Worm (Caenorhabditis elegans) whole organism, L2 larva: ENCODE measurements around the gene srd-59.

Experiments used
- C34F6.9 ChIP-seq: fragments of 150-350 bp; optimal IDR thresholded peaks from 2 replicates; lab custom pipeline; 2014; ENCODE audit warnings: missing biosample characterization, missing genetic modification characterization
- F13H6.1 ChIP-seq: sonication (generic microtip); optimal IDR thresholded peaks from 2 replicates; lab custom pipeline; 2016; ENCODE audit warnings: missing genetic modification characterization, missing compliant biosample characterization
- Y55F3AM.14 ChIP-seq: fragments of 200-800 bp; sonication (Bioruptor generic); optimal IDR thresholded peaks from 2 replicates; lab custom pipeline; 2018; ENCODE audit warnings: mild to moderate bottlenecking, missing genetic modification characterization, missing compliant biosample characterization
- ZK546.5 ChIP-seq: sonication (generic microtip); optimal IDR thresholded peaks from 2 replicates; lab custom pipeline; 2017; ENCODE audit warnings: missing biosample characterization, missing genetic modification characterization
- alr-1 ChIP-seq: fragments of 150-350 bp; optimal IDR thresholded peaks from 2 replicates; lab custom pipeline; 2014; ENCODE audit warnings: missing biosample characterization, missing genetic modification characterization
- blmp-1 ChIP-seq: sonication (generic microtip); optimal IDR thresholded peaks from 2 replicates; lab custom pipeline; 2017; ENCODE audit warnings: missing genetic modification characterization, mild to moderate bottlenecking, missing compliant biosample characterization, antibody characterized with exemption, moderate library complexity; ENCODE audit not compliant: insufficient read depth
- ceh-16 ChIP-seq: fragments of 150-350 bp; optimal IDR thresholded peaks from 2 replicates; lab custom pipeline; 2014; ENCODE audit warnings: missing biosample characterization, missing genetic modification characterization
- ceh-82 ChIP-seq: fragments of 150-350 bp; optimal IDR thresholded peaks from 2 replicates; lab custom pipeline; 2014; ENCODE audit warnings: missing biosample characterization, missing genetic modification characterization
- dmd-4 ChIP-seq: sonication (generic microtip); optimal IDR thresholded peaks from 2 replicates; lab custom pipeline; 2017; ENCODE audit warnings: missing biosample characterization, missing genetic modification characterization
- egl-27 ChIP-seq: sonication (generic microtip); optimal IDR thresholded peaks from 3 replicates; lab custom pipeline; 2017; ENCODE audit warnings: missing biosample characterization, missing genetic modification reagents, missing genetic modification characterization
- elt-1 ChIP-seq: fragments of 150-350 bp; optimal IDR thresholded peaks from 2 replicates; lab custom pipeline; 2014; ENCODE audit warnings: missing biosample characterization, missing genetic modification characterization
- elt-3 ChIP-seq: sonication (generic microtip); optimal IDR thresholded peaks from 2 replicates; lab custom pipeline; 2017; ENCODE audit warnings: missing biosample characterization, missing genetic modification characterization
- fos-1 ChIP-seq: fragments of 150-350 bp; optimal IDR thresholded peaks from 2 replicates; lab custom pipeline; 2014; ENCODE audit warnings: missing biosample characterization, missing genetic modification characterization
- gmeb-1 ChIP-seq: fragments of 150-350 bp; optimal IDR thresholded peaks from 2 replicates; lab custom pipeline; 2014; ENCODE audit warnings: missing biosample characterization, missing genetic modification characterization
- lin-11 ChIP-seq: fragments of 150-350 bp; sonication (generic microtip); optimal IDR thresholded peaks from 2 replicates; lab custom pipeline; 2014; ENCODE audit warnings: missing biosample characterization, missing genetic modification characterization, inconsistent platforms, mixed read lengths
- lin-13 ChIP-seq: fragments of 150-350 bp; optimal IDR thresholded peaks from 2 replicates; lab custom pipeline; 2014; ENCODE audit warnings: missing biosample characterization, missing genetic modification reagents, missing genetic modification characterization
- lin-39 ChIP-seq: fragments of 150-350 bp; optimal IDR thresholded peaks from 2 replicates; lab custom pipeline; 2014; ENCODE audit warnings: missing biosample characterization, missing genetic modification reagents, missing genetic modification characterization
- lsy-2 ChIP-seq, 2 experiments: fragments of 150-350 bp in 1 of 2; sonication (generic microtip) in 1 of 2; optimal IDR thresholded peaks; 2 replicates each; lab custom pipeline; 2014 to 2017; ENCODE audit warnings: missing biosample characterization in 2 of 2, missing genetic modification characterization in 2 of 2
- mbf-1 ChIP-seq: sonication (generic microtip); optimal IDR thresholded peaks from 2 replicates; lab custom pipeline; 2017; ENCODE audit warnings: missing biosample characterization, missing genetic modification characterization
- mdl-1 ChIP-seq, 2 experiments: fragments of 150-350 bp in 1 of 2; sonication (generic microtip) in 1 of 2; optimal IDR thresholded peaks; 2 replicates each; lab custom pipeline; 2017; ENCODE audit warnings: missing biosample characterization in 2 of 2, missing genetic modification characterization in 2 of 2
- nhr-12 ChIP-seq: fragments of 150-350 bp; optimal IDR thresholded peaks from 2 replicates; lab custom pipeline; 2014; ENCODE audit warnings: missing biosample characterization, missing genetic modification characterization
- nhr-23 ChIP-seq: fragments of 150-350 bp; optimal IDR thresholded peaks from 2 replicates; lab custom pipeline; 2014; ENCODE audit warnings: missing biosample characterization, missing genetic modification reagents, missing genetic modification characterization
- nhr-25 ChIP-seq: fragments of 150-350 bp; sonication (generic microtip); optimal IDR thresholded peaks from 3 replicates; lab custom pipeline; 2014; ENCODE audit warnings: missing biosample characterization, missing genetic modification characterization
- nhr-6 ChIP-seq: fragments of 150-350 bp; optimal IDR thresholded peaks from 2 replicates; lab custom pipeline; 2014; ENCODE audit warnings: missing biosample characterization, missing genetic modification characterization
- nhr-77 ChIP-seq: fragments of 150-350 bp; optimal IDR thresholded peaks from 2 replicates; lab custom pipeline; 2014; ENCODE audit warnings: missing biosample characterization, missing genetic modification characterization
- peb-1 ChIP-seq: fragments of 150-350 bp; optimal IDR thresholded peaks from 2 replicates; lab custom pipeline; 2014; ENCODE audit warnings: missing biosample characterization, missing genetic modification characterization
- sem-4 ChIP-seq: fragments of 150-350 bp; optimal IDR thresholded peaks from 2 replicates; lab custom pipeline; 2014; ENCODE audit warnings: missing biosample characterization, missing genetic modification reagents, missing genetic modification characterization
- sma-3 ChIP-seq: sonication (generic microtip); optimal IDR thresholded peaks from 2 replicates; lab custom pipeline; 2016; ENCODE audit warnings: missing genetic modification reagents, missing genetic modification characterization, missing compliant biosample characterization
- sma-9 ChIP-seq, 2 experiments: fragments of 150-350 bp in 1 of 2; sonication (generic microtip) in 1 of 2; optimal IDR thresholded peaks; 2 replicates each; lab custom pipeline; 2014 to 2016; ENCODE audit warnings: missing genetic modification characterization in 2 of 2, mild to moderate bottlenecking in 1 of 2, missing biosample characterization in 1 of 2, missing compliant biosample characterization in 1 of 2, missing genetic modification reagents in 1 of 2, moderate library complexity in 1 of 2
- unc-39 ChIP-seq: fragments of 150-350 bp; optimal IDR thresholded peaks from 2 replicates; lab custom pipeline; 2014; ENCODE audit warnings: missing biosample characterization, missing genetic modification characterization
- unc-62 ChIP-seq: fragments of 150-350 bp; optimal IDR thresholded peaks from 2 replicates; lab custom pipeline; 2014; ENCODE audit warnings: missing biosample characterization, missing genetic modification reagents, missing genetic modification characterization
- zag-1 ChIP-seq: fragments of 150-350 bp; optimal IDR thresholded peaks from 2 replicates; lab custom pipeline; 2014; ENCODE audit warnings: missing biosample characterization, missing genetic modification characterization
- ztf-1 ChIP-seq: fragments of 200-800 bp; sonication (Bioruptor generic); conservative IDR thresholded peaks from 2 replicates; pipeline ENCODE4 v1.3.6; 2022; ENCODE audit warnings: missing genetic modification characterization, missing compliant biosample characterization
- ztf-11 ChIP-seq: sonication (generic microtip); optimal IDR thresholded peaks from 2 replicates; lab custom pipeline; 2017; ENCODE audit warnings: missing biosample characterization, missing genetic modification characterization

Gene srd-59

DNA sequence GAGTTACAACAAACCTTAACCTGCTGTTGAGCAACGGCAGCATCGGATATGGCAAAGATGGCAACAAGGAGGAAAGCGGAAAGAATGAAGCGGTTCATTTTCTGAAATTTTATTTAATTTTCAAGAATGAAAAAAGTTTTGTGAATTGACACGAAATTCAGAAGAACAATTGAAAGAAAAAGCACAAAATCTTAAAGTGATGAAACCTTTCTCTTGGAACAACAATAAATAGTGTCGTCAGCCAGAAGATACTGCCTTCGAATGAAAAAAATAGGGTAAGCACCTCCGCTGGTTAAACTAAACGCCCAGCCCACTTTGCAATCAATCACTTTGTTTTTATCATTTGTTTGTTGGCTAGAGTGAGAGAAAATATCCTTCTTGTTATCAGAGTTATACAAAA, 6.6 kb downstream of the srd-59 start, which contains the start of gene E04F6.9:
TSS of gene E04F6.9 (minus strand) at position 101 of the 400 bp plus-strand sequence.
- no peak for TF ChIP-seq ceh-82 (tag; lab: Kevin White, UChicago)
- no peak for TF ChIP-seq mbf-1 (tag; lab: Kevin White, UChicago)
- TF ChIP-seq gmeb-1 (tag; lab: Kevin White, UChicago), result no peak
- no peak for TF ChIP-seq nhr-77 (tag; lab: Kevin White, UChicago)
- no peak for TF ChIP-seq C34F6.9 (tag; lab: Kevin White, UChicago)
- no peak for TF ChIP-seq ztf-11 (tag; lab: Kevin White, UChicago)
- TF ChIP-seq lin-13 (GFP tag; lab: Kevin White, UChicago), result no peak
- no peak for TF ChIP-seq ceh-16 (tag; lab: Kevin White, UChicago)
- TF ChIP-seq peb-1, result no peak
- no peak for TF ChIP-seq blmp-1 (tag; lab: Kevin White, UChicago)
- TF ChIP-seq mdl-1 (tag; optimal IDR thresholded peaks at IDR 0.05; lab: Kevin White, UChicago), result no peak
- TF ChIP-seq Y55F3AM.14 (GFP tag; lab: Kevin White, UChicago), result no peak

DNA sequence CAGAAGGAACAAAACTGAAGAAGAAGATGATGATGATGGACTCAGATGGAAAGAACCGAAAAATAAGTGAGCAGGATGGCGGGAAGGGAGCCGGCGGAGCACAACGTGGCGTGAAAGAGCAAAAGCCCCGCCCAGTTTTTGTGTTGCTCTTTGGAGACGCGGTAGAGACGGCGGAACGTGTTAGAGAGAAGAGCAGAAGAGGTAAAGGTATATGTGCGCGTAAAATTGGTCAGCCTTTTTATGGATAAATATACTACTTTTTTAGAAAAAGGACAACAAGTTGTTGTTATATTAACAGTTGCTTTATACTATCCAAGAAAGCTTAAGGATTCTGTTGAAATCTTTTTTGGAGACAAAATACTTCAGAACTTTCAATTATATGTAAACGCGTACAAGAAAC, 11.6 kb downstream of the srd-59 start, which contains the start of gene E04F6.10:
TSS of gene E04F6.10 (minus strand) at position 101 of the 400 bp plus-strand sequence.
- TF ChIP-seq nhr-12 (tag; lab: Kevin White, UChicago) (no peak), C34F6.9 (tag; lab: Kevin White, UChicago) (no peak), alr-1 (tag; lab: Kevin White, UChicago) (no peak), gmeb-1 (tag; lab: Kevin White, UChicago) (no peak), lsy-2 (tag; optimal IDR thresholded peaks at IDR 0.05; lab: Kevin White, UChicago) (no peak), lin-39 (no peak), F13H6.1 (tag; lab: Kevin White, UChicago) (no peak), ZK546.5 (tag; lab: Kevin White, UChicago) (no peak), unc-62 (GFP tag; lab: Kevin White, UChicago) (no peak), sem-4 (no peak), lin-13 (GFP tag; lab: Kevin White, UChicago) (no peak), egl-27 (tag; lab: Kevin White, UChicago) (no peak), nhr-23 (tag; lab: Kevin White, UChicago) (no peak), nhr-6 (tag; lab: Kevin White, UChicago) (no peak), sma-9 (GFP tag; optimal IDR thresholded peaks at IDR 0.05; lab: Kevin White, UChicago) (no peak), sma-9 (tag; optimal IDR thresholded peaks at IDR 0.05; lab: Kevin White, UChicago) (no peak), peb-1 (no peak)

- TF ChIP-seq fos-1 (no peak), mdl-1 (tag; optimal IDR thresholded peaks at IDR 0.05; lab: Kevin White, UChicago) (no peak), F13H6.1 (tag; lab: Kevin White, UChicago) (no peak), zag-1 (tag; lab: Kevin White, UChicago) (no peak), gmeb-1 (tag; lab: Kevin White, UChicago) (no peak), unc-62 (GFP tag; lab: Kevin White, UChicago) (no peak), elt-3 (tag; lab: Kevin White, UChicago) (no peak), C34F6.9 (tag; lab: Kevin White, UChicago) (no peak), sma-9 (GFP tag; optimal IDR thresholded peaks at IDR 0.05; lab: Kevin White, UChicago) (no peak), sma-9 (tag; optimal IDR thresholded peaks at IDR 0.05; lab: Kevin White, UChicago) (no peak), sem-4 (no peak), ztf-1 (GFP tag; lab: Robert Waterston, UW) (no peak), nhr-77 (tag; lab: Kevin White, UChicago) (no peak), elt-1 (tag; lab: Kevin White, UChicago) (no peak), mbf-1 (tag; lab: Kevin White, UChicago) (no peak), nhr-25 (tag; lab: Kevin White, UChicago) (no peak), ceh-16 (tag; lab: Kevin White, UChicago) (no peak), dmd-4 (tag; lab: Kevin White, UChicago) (no peak), peb-1 (no peak), lin-11 (tag; lab: Kevin White, UChicago) (no peak)
- TF ChIP-seq, all 48 proteins: peak for 0
Observed at ce11 chrII:7224074-7224473, 18.6 kb downstream of the srd-59 start.

- TF ChIP-seq alr-1 (tag; lab: Kevin White, UChicago) (no peak), F13H6.1 (tag; lab: Kevin White, UChicago) (no peak), sma-3 (no peak), blmp-1 (tag; lab: Kevin White, UChicago) (no peak), egl-27 (tag; lab: Kevin White, UChicago) (no peak), ZK546.5 (tag; lab: Kevin White, UChicago) (no peak), unc-39 (tag; lab: Kevin White, UChicago) (no peak), sem-4 (no peak)
Observed at ce11 chrII:7225864-7226522, 20.5 kb downstream of the srd-59 start, which contains the start of gene clh-3. Gene clh-3 (minus strand): TSS chrII:7225914.
